Worm (Caenorhabditis elegans): ENCODE results near the gene F10G7.12.

- TF ChIP-seq ama-1 (optimal IDR thresholded peaks at IDR 0.05) (no peak), elt-2 (tag; optimal IDR thresholded peaks at IDR 0.05) (no peak), ceh-2 (tag; optimal IDR thresholded peaks at IDR 0.05) (no peak), ref-2 (tag; optimal IDR thresholded peaks at IDR 0.05) (no peak)
Observed at ce11 chrII:4648785-4649184, 40.8 kb upstream of the F10G7.12 start, which contains the start of gene lgc-27.
